Fruit fly (Drosophila melanogaster): ENCODE measurements around the gene CG34057.

CG34057 gene

DNA sequence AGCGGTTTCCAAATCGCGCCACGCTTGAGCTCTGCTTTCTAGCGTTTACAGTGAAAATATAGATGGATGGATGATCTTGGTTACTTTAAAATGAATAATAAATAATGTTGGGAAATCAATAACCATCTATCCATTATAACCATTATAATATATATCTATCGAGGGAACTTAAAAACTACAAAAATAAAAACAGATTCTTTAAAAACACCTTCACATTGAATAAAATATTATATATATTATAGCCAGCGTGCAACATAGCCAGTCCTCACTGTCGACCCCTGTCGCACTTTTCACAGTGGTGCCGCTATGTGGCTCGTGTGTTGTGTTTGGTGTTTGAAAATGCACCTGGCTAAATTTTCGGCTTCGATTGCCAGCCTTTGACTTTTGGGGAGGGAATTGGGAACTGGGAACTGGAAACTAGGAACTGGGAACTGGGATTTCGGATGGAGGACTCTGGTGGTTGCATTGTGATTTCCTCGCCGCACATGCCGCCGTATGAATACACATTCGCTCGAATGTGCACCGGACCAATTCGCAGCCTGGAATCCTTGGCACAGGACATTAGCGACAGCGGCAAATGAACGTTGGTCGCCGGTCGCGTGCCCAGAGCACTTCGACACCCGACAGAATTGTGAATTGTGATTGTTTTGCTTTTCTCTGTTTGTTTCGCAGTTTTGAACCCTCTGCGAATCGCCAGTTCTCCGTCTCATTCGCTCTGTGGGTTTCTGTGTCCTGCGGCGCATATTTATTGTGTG, 8.0 kb downstream of the CG34057 start:
- TF ChIP-seq psq (GFP tag; optimal IDR thresholded peaks at IDR 0.05) (peak; percentile 5), CrebA (GFP tag; optimal IDR thresholded peaks at IDR 0.05; ENCODE audit: borderline replicate concordance) (no peak), woc (GFP tag; optimal IDR thresholded peaks at IDR 0.05) (peak; percentile 23), Hr78 (GFP tag; optimal IDR thresholded peaks at IDR 0.05) (no peak), foxo (GFP tag; optimal IDR thresholded peaks at IDR 0.05) (peak in 1 of 2 experiments; percentile 52), fru (GFP tag; optimal IDR thresholded peaks at IDR 0.05) (peak; percentile 30), Hnf4 (GFP tag; optimal IDR thresholded peaks at IDR 0.05) (peak; percentile 12), Rel (GFP tag; optimal IDR thresholded peaks at IDR 0.05) (no peak), Rel (tag; optimal IDR thresholded peaks at IDR 0.05) (no peak), rgr (GFP tag; optimal IDR thresholded peaks at IDR 0.05) (peak; percentile 13), dl (GFP tag; optimal IDR thresholded peaks at IDR 0.05; ENCODE audit: insufficient read depth in 1 of 2, partially characterized antibody in 2 of 2) (no peak), Sp1 (GFP tag; optimal IDR thresholded peaks at IDR 0.05) (peak; percentile 44), h (GFP tag; optimal IDR thresholded peaks at IDR 0.05) (peak; percentile 50), OdsH (GFP tag; optimal IDR thresholded peaks at IDR 0.05) (peak; percentile 4), HLH106 (tag; optimal IDR thresholded peaks at IDR 0.05) (peak; percentile 51), br (GFP tag; optimal IDR thresholded peaks at IDR 0.05) (no peak)

DNA sequence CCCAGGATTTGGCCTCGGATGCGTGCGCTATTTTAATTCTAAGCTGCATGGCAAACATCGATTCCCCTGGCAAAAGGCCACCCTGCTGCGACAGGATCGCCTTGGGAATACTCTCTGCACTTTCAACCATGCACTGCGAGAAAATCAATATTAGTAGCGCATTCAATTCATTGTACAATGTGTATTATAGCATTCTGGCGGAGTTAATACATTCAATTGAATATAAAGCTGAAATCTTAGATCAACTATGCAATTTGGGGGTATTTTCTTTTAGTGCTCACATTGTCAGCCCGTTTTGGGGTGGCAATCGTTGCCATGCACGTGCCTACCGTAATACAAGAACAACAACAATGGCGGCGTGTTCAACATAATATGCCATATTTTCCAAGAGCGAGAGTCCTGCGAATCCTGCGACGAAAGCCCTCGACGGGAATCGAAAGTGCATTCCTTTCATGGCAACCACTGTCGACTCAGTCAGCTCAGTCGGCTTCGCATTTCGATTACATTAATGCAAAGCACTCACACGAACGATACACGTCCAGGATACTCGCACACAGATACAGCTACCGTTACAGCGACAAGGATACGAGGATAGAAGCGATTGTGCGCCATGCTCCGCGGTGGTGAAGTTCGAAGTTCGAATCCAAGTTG, 10.6 kb downstream of the CG34057 start:
- TF ChIP-seq Hr83 (GFP tag; optimal IDR thresholded peaks at IDR 0.05; ENCODE audit: poor library complexity, severe bottlenecking) (no peak), psq (GFP tag; optimal IDR thresholded peaks at IDR 0.05) (peak; percentile 25), br (GFP tag; optimal IDR thresholded peaks at IDR 0.05) (peak; percentile 59), Mio (GFP tag; optimal IDR thresholded peaks at IDR 0.05) (no peak), sage (GFP tag; optimal IDR thresholded peaks at IDR 0.05) (no peak), foxo (GFP tag; optimal IDR thresholded peaks at IDR 0.05) (peak in 1 of 2 experiments; percentile 68), dsf (GFP tag; optimal IDR thresholded peaks at IDR 0.05; ENCODE audit: borderline replicate concordance) (no peak), Hr78 (GFP tag; optimal IDR thresholded peaks at IDR 0.05) (no peak), lola (GFP tag; optimal IDR thresholded peaks at IDR 0.05) (no peak), brk (GFP tag; optimal IDR thresholded peaks at IDR 0.05) (no peak), Vsx2 (GFP tag; optimal IDR thresholded peaks at IDR 0.05; ENCODE audit: partially characterized antibody) (no peak), Dif (GFP tag; optimal IDR thresholded peaks at IDR 0.05; ENCODE audit: partially characterized antibody) (no peak), usp (GFP tag; optimal IDR thresholded peaks at IDR 0.05) (no peak), ey (GFP tag; optimal IDR thresholded peaks at IDR 0.05) (peak; percentile 75), dmrt93B (GFP tag; optimal IDR thresholded peaks at IDR 0.05) (peak; percentile 40), sv (GFP tag; optimal IDR thresholded peaks at IDR 0.05) (no peak), jim (GFP tag; optimal IDR thresholded peaks at IDR 0.05) (no peak), tai (GFP tag; optimal IDR thresholded peaks at IDR 0.05) (peak; percentile 31), GATAd (GFP tag; optimal IDR thresholded peaks at IDR 0.05) (no peak), fru (GFP tag; optimal IDR thresholded peaks at IDR 0.05) (peak; percentile 77), rgr (GFP tag; optimal IDR thresholded peaks at IDR 0.05) (peak; percentile 70), Dfd (GFP tag; optimal IDR thresholded peaks at IDR 0.05) (no peak), dl (GFP tag; optimal IDR thresholded peaks at IDR 0.05; ENCODE audit: insufficient read depth in 1 of 2, partially characterized antibody in 2 of 2) (no peak), Rel (GFP tag; optimal IDR thresholded peaks at IDR 0.05) (no peak), Rel (tag; optimal IDR thresholded peaks at IDR 0.05) (peak; percentile 11), Jra (GFP tag; optimal IDR thresholded peaks at IDR 0.05) (no peak), CG32264 (GFP tag; optimal IDR thresholded peaks at IDR 0.05) (peak; percentile 22), Myc (optimal IDR thresholded peaks at IDR 0.05) (no peak), N (GFP tag; optimal IDR thresholded peaks at IDR 0.05) (no peak), pan (optimal IDR thresholded peaks at IDR 0.05) (no peak), Hnf4 (GFP tag; optimal IDR thresholded peaks at IDR 0.05) (peak; percentile 60), Abd-B (GFP tag; optimal IDR thresholded peaks at IDR 0.05) (no peak), woc (GFP tag; optimal IDR thresholded peaks at IDR 0.05) (peak; percentile 39), HLH106 (tag; optimal IDR thresholded peaks at IDR 0.05) (peak; percentile 64), OdsH (GFP tag; optimal IDR thresholded peaks at IDR 0.05) (peak; percentile 45), Sp1 (GFP tag; optimal IDR thresholded peaks at IDR 0.05) (peak; percentile 59), h (GFP tag; optimal IDR thresholded peaks at IDR 0.05) (peak; percentile 73), CrebA (GFP tag; optimal IDR thresholded peaks at IDR 0.05; ENCODE audit: borderline replicate concordance) (no peak), CG9705 (GFP tag; optimal IDR thresholded peaks at IDR 0.05) (no peak)

Data from whole organism, wandering third instar larva.